Fruit fly (Drosophila melanogaster): ENCODE data around the gene eIF4E1.

DNA sequence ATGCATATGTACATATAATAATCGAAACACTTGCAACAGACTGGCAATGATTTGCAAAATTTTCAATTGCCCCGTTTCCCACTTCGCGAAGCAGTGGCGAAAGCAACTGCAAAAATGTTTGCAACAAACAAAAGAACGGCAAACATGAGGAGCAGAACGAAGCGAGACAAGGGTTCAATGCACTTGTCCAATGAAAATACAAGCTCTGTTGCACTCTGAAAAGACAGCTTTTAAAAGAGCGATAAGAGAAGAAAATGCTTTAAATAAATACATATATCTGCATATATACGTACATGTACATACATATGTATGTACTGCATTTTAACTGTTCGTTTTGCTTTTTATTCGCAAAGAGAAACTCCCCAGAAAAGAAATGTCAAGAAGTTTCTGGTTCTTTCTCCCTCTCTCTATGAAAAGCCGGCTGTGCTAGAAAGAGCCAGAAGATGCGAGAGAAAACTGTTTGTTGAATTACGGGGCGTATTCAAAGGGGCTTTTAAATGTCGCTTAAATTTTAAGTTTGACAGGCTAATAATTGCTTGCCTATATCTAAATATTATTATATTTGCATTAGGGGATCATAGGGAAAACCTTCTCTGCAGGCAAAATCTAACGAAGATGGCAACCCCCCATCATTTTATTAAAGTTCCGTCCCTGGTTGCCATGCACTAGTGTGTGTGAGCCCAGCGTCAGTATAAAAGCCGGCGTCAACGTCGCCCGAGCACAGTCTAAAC is 18.8 kb downstream of the eIF4E1 start, which contains the start of gene Hsp27:
- TF ChIP-seq Doc3 (GFP tag; IDR thresholded peaks at IDR 0.05; ENCODE audit: partially characterized antibody) (no peak), CoRest (tag; optimal IDR thresholded peaks at IDR 0.05) (peak; percentile 97), lola (GFP tag; optimal IDR thresholded peaks at IDR 0.05) (peak in 1 of 3 experiments; percentile 95), kah (GFP tag; optimal IDR thresholded peaks at IDR 0.05) (peak; percentile 91), ERR (GFP tag; optimal IDR thresholded peaks at IDR 0.05) (peak; percentile 89), Med (GFP tag) (peak; percentile 98), Trl (optimal IDR thresholded peaks at IDR 0.05) (peak; percentile 22 to 27), Trl (GFP tag; optimal IDR thresholded peaks at IDR 0.05) (peak; percentile 95), Rx (GFP tag; IDR thresholded peaks at IDR 0.05) (peak; percentile 99), repo (GFP tag; optimal IDR thresholded peaks at IDR 0.05) (peak; percentile 89)
